Worm (Caenorhabditis elegans): ENCODE data around the gene ZK1067.4.

ZK1067.4 gene

DNA sequence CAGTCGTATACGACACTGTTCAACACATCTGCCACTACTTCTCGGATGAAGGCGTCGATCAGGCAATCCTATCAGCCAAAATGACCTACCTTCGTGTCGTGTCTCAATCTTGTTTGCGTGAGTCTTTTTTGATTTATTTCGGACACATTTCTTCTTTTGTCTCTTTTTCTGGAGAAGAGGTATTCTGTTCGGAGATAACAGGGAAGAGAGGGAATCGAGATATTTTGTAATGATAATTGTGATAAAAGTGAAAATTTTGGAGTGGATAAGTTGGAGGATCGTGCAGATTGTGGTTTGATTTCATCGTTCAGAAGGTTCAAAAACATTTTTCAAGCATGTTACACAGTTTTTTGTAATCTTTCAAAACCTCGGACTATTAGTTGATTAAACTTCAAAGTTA is 23.6 kb downstream of the ZK1067.4 start:
- no peak for TF ChIP-seq hmg-20 (GFP tag; IDR thresholded peaks at IDR 0.05)
- TF ChIP-seq unc-62 (GFP tag; optimal IDR thresholded peaks at IDR 0.05): no peak

DNA sequence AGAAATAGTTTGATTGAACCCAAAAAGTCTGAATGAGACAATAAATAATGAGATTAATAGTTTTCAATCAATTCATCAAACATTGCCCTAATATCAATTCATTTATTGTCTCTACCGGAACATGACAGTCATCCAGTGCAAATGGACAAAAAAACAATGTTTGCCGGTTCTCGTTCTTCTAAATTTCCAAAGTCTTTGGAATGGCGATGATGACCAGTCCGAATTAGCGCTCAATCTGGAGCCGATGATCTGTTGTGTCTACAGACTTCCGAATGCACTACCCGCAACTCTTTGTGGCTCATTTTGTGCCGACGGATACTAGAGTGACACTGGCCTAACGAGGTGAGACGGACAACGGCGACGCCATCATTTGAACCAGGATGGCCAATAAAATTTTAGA is 26.1 kb downstream of the ZK1067.4 start, which contains the start of gene T26C5.3:
Gene T26C5.3, plus strand, starts transcription at position 301 of the 400 bp plus-strand sequence.
- TF ChIP-seq let-607 (tag; optimal IDR thresholded peaks at IDR 0.05): no peak

DNA sequence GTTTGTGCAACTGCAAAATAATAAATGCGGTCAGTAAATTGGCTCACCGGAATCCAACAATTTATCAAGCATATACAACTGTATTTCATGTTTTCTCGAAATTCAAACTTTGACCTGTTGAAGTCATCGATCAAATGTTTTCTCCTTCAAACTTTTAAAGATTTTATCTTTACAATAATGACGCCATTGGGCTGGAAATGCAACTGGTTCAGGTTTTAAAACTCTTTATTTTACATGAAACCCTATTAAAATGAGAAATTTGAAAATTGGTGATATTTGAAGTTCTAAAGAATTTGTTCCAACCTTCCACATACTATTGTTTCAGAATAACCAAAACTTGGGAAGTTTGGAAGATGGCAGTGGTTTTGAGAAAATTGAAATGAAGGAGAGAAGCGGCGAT is 26.8 kb downstream of the ZK1067.4 start:
- TF ChIP-seq snpc-4 (GFP tag; optimal IDR thresholded peaks at IDR 0.05) (no peak), snpc-4 (tag; optimal IDR thresholded peaks at IDR 0.05) (no peak)

ce11 chrII:9237719-9238118 is 27.5 kb downstream of the ZK1067.4 start:
- TF ChIP-seq sptf-2 (GFP tag; optimal IDR thresholded peaks at IDR 0.05): no peak
- no peak for TF ChIP-seq ccch-3 (GFP tag; optimal IDR thresholded peaks at IDR 0.05)
- TF ChIP-seq T07F8.4 (tag; optimal IDR thresholded peaks at IDR 0.05): no peak
- no peak for TF ChIP-seq chd-7 (tag; optimal IDR thresholded peaks at IDR 0.05)
- TF ChIP-seq rec-8 (tag; optimal IDR thresholded peaks at IDR 0.05): no peak
- TF ChIP-seq bed-1 (GFP tag; IDR thresholded peaks at IDR 0.05): no peak
- TF ChIP-seq lsy-27 (tag; optimal IDR thresholded peaks at IDR 0.05; ENCODE audit: borderline replicate concordance, insufficient read depth): no peak

ce11 chrII:9241610-9242009 is 31.4 kb downstream of the ZK1067.4 start:
- TF ChIP-seq somi-1 (GFP tag; optimal IDR thresholded peaks at IDR 0.05): no peak
- no peak for TF ChIP-seq ztf-28 (GFP tag; IDR thresholded peaks at IDR 0.05)
- TF ChIP-seq hmg-1.2 (GFP tag; IDR thresholded peaks at IDR 0.05): no peak
- TF ChIP-seq egl-44 (GFP tag; IDR thresholded peaks at IDR 0.05): no peak
- no peak for TF ChIP-seq F39B2.1 (GFP tag; IDR thresholded peaks at IDR 0.05)

DNA sequence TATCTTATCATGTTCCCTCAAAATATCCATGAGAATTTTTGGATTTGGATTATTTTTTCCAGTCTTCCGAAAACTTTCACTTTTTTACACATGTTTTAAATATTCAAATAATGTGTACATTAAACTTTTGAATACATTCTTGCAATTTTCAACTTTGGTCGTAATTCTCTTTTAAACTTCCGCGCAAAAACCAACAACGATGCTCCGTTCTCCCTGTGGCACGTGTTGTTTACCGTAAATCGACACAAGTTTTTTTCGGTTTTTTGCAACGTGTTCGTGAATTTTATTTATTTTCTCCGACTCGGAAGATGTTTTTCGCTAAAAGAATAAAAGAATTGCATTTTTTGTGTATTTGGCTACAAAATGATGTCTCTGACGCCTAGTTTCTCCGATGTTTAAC is 32.6 kb downstream of the ZK1067.4 start:
- TF ChIP-seq nhr-179 (tag; optimal IDR thresholded peaks at IDR 0.05): no peak
- TF ChIP-seq lin-35 (GFP tag; optimal IDR thresholded peaks at IDR 0.05): peak in 1 of 3 experiments; percentile 76
- no peak for TF ChIP-seq ztf-3 (GFP tag; optimal IDR thresholded peaks at IDR 0.05)
- peak; percentile 38 for TF ChIP-seq F23B12.7 (tag; optimal IDR thresholded peaks at IDR 0.05; ENCODE audit: insufficient read depth)
- peak; percentile 25 for TF ChIP-seq dpl-1 (GFP tag; optimal IDR thresholded peaks at IDR 0.05)
- TF ChIP-seq Y95B8A.8 (GFP tag; IDR thresholded peaks at IDR 0.05): no peak
- TF ChIP-seq attf-3 (GFP tag; conservative IDR thresholded peaks at IDR 0.05): peak; percentile 96
- TF ChIP-seq let-607 (tag; optimal IDR thresholded peaks at IDR 0.05): peak; percentile 16 to 86
- TF ChIP-seq F55B11.4 (tag; optimal IDR thresholded peaks at IDR 0.05; ENCODE audit: borderline replicate concordance, insufficient read depth): no peak
- peak; percentile 49 for TF ChIP-seq efl-1 (GFP tag; optimal IDR thresholded peaks at IDR 0.05)
- TF ChIP-seq pha-4 (tag; optimal IDR thresholded peaks at IDR 0.05): peak; percentile 28
- TF ChIP-seq hmg-1.2 (GFP tag; IDR thresholded peaks at IDR 0.05): no peak

DNA sequence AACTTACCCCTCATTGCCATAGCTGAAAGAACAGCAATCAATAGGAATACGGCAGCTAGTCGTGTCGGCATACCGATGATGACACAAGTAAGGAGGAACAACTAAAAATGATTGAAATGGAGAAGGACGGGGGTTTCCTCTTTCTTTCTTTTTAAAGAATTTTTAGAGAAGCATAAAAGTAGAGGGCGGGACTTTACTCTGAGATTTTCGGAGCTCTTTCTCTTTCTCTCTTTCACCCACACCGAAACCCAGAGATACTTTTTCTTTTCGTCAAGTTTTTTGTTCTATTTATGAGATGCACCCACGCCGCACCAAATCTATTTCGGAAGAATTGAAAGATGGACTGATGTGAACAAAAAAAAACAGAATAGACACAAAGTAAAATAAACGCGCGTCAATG is 36.5 kb downstream of the ZK1067.4 start, which contains the start of gene T26C5.5:
Gene T26C5.5, minus strand, starts transcription at position 101 of the 400 bp plus-strand sequence.
- TF ChIP-seq atf-7 (tag; optimal IDR thresholded peaks at IDR 0.05) (no peak), ets-4 (GFP tag; optimal IDR thresholded peaks at IDR 0.05) (no peak), mxl-1 (tag; optimal IDR thresholded peaks at IDR 0.05) (no peak)

Data from whole organism, young adult.